Fruit fly (Drosophila melanogaster) whole organism, embryonic: ENCODE measurements around the gene KFase.
A peak's percentile ranks its signal among the peaks of the same experiment; 100 is the strongest.

Source experiments
- Atf3 ChIP-seq: fragments of 200-800 bp; sonication (Bioruptor generic); optimal IDR thresholded peaks from 3 replicates; lab custom pipeline; 2016; ENCODE audit warnings: missing biosample characterization, missing genetic modification characterization
- BtbVII ChIP-seq: fragments of 200-800 bp; sonication (Bioruptor generic); optimal IDR thresholded peaks from 3 replicates; lab custom pipeline; 2017; ENCODE audit warnings: missing biosample characterization, mild to moderate bottlenecking, missing genetic modification characterization
- CG10959 ChIP-seq: fragments of 200-800 bp; sonication (Bioruptor generic); IDR thresholded peaks from 2 replicates; pipeline ENCODE4 v1.3.6; 2022; ENCODE audit warnings: missing biosample characterization, missing genetic modification characterization
- CG11504 ChIP-seq: fragments of 200-800 bp; sonication (Bioruptor generic); optimal IDR thresholded peaks from 3 replicates; lab custom pipeline; 2019; ENCODE audit warnings: missing biosample characterization, mild to moderate bottlenecking, missing genetic modification characterization, moderate library complexity
- CG11696 ChIP-seq: fragments of 200-800 bp; sonication (Bioruptor generic); IDR thresholded peaks from 2 replicates; pipeline ENCODE4 v1.3.6; 2022; ENCODE audit warnings: missing biosample characterization, missing genetic modification characterization
- CG14710 ChIP-seq: fragments of 200-800 bp; sonication (Bioruptor generic); optimal IDR thresholded peaks from 3 replicates; lab custom pipeline; 2019; ENCODE audit warnings: missing biosample characterization, mild to moderate bottlenecking, missing genetic modification characterization, moderate library complexity
- CG15073 ChIP-seq: fragments of 200-800 bp; sonication (Bioruptor generic); optimal IDR thresholded peaks from 2 replicates; lab custom pipeline; 2016; ENCODE audit warnings: missing biosample characterization, missing genetic modification characterization
- CG3407 ChIP-seq: fragments of 200-800 bp; sonication (Bioruptor generic); optimal IDR thresholded peaks from 2 replicates; lab custom pipeline; 2018; ENCODE audit warnings: missing biosample characterization, mild to moderate bottlenecking, missing genetic modification characterization
- CG4707 ChIP-seq: fragments of 200-800 bp; sonication (Bioruptor generic); optimal IDR thresholded peaks from 2 replicates; lab custom pipeline; 2018; ENCODE audit warnings: missing biosample characterization, mild to moderate bottlenecking, missing genetic modification characterization, moderate library complexity
- CG4730 ChIP-seq: fragments of 200-800 bp; sonication (Bioruptor generic); IDR thresholded peaks from 2 replicates; pipeline ENCODE4 v1.3.6; 2022; ENCODE audit warnings: missing biosample characterization, missing genetic modification characterization
- CG5180 ChIP-seq: fragments of 200-800 bp; sonication (Bioruptor generic); optimal IDR thresholded peaks from 3 replicates; lab custom pipeline; 2017; ENCODE audit warnings: missing biosample characterization, missing genetic modification characterization, mild to moderate bottlenecking, moderate library complexity, missing genetic modification reagents
- CG5953 ChIP-seq: fragments of 200-800 bp; sonication (Bioruptor generic); IDR thresholded peaks from 2 replicates; pipeline ENCODE4 v1.3.6; 2022; ENCODE audit warnings: missing biosample characterization, missing genetic modification characterization
- CG7271 ChIP-seq: fragments of 200-800 bp; sonication (Bioruptor generic); optimal IDR thresholded peaks from 2 replicates; lab custom pipeline; 2018; ENCODE audit warnings: missing biosample characterization, mild to moderate bottlenecking, missing genetic modification characterization, moderate library complexity
- CTCF ChIP-seq: fragments of 200-800 bp; sonication (Bioruptor generic); optimal IDR thresholded peaks from 2 replicates; lab custom pipeline; 2017; ENCODE audit warnings: missing biosample characterization, mild to moderate bottlenecking, missing genetic modification characterization, moderate library complexity
- Dbx ChIP-seq: fragments of 200-800 bp; sonication (Bioruptor generic); IDR thresholded peaks from 3 replicates; pipeline ENCODE4 v1.3.6; 2022; ENCODE audit warnings: missing biosample characterization, missing genetic modification characterization
- Dref ChIP-seq: fragments of 200-800 bp; sonication (Bioruptor generic); IDR thresholded peaks from 2 replicates; pipeline ENCODE4 v1.3.6; 2022; ENCODE audit warnings: missing biosample characterization, missing genetic modification characterization
- ERR ChIP-seq: fragments of 200-800 bp; sonication (Bioruptor generic); optimal IDR thresholded peaks from 2 replicates; lab custom pipeline; 2016; ENCODE audit warnings: missing biosample characterization, missing genetic modification characterization
- H2.0 ChIP-seq: fragments of 200-800 bp; sonication (Bioruptor generic); IDR thresholded peaks from 2 replicates; pipeline ENCODE4 v1.3.6; 2022; ENCODE audit warnings: missing biosample characterization, missing genetic modification characterization
- Hey ChIP-seq: fragments of 200-800 bp; sonication (Bioruptor generic); optimal IDR thresholded peaks from 3 replicates; lab custom pipeline; 2018; ENCODE audit warnings: missing biosample characterization, mild to moderate bottlenecking, missing genetic modification characterization
- Hr51 ChIP-seq, 2 experiments: fragments of 200-800 bp; sonication (Bioruptor generic); optimal IDR thresholded peaks; 2 replicates in 1 of 2; 3 replicates in 1 of 2; lab custom pipeline; 2016 to 2018; ENCODE audit warnings: missing biosample characterization in 2 of 2, missing genetic modification characterization in 2 of 2, mild to moderate bottlenecking in 1 of 2, moderate library complexity in 1 of 2
- Med ChIP-seq: fragments of 200-800 bp; sonication (Bioruptor generic); peaks from one replicate; lab custom pipeline; 2016; ENCODE audit warnings: missing biosample characterization, missing genetic modification characterization, mild to moderate bottlenecking, inconsistent platforms, moderate library complexity
- Six4 ChIP-seq: fragments of 200-800 bp; sonication (Bioruptor generic); optimal IDR thresholded peaks from 2 replicates; lab custom pipeline; 2016; ENCODE audit warnings: missing biosample characterization, missing genetic modification characterization
- Spps ChIP-seq: fragments of 200-800 bp; sonication (Bioruptor generic); optimal IDR thresholded peaks from 2 replicates; lab custom pipeline; 2018; ENCODE audit warnings: missing biosample characterization, mild to moderate bottlenecking, missing genetic modification characterization
- YL-1 ChIP-seq: fragments of 200-800 bp; sonication (Bioruptor generic); optimal IDR thresholded peaks from 3 replicates; lab custom pipeline; 2017; ENCODE audit warnings: missing biosample characterization, mild to moderate bottlenecking, missing genetic modification characterization
- ac ChIP-seq: fragments of 200-800 bp; sonication (Bioruptor generic); optimal IDR thresholded peaks from 3 replicates; lab custom pipeline; 2017; ENCODE audit warnings: missing biosample characterization, mild to moderate bottlenecking, missing genetic modification characterization
- ash1 ChIP-seq: fragments of 200-800 bp; sonication (Bioruptor generic); optimal IDR thresholded peaks from 2 replicates; lab custom pipeline; 2018; ENCODE audit warnings: missing biosample characterization, mild to moderate bottlenecking, missing genetic modification characterization
- ato ChIP-seq: fragments of 200-800 bp; sonication (Bioruptor generic); IDR thresholded peaks from 2 replicates; pipeline ENCODE4 v1.3.6; 2022; ENCODE audit warnings: missing biosample characterization, missing genetic modification characterization; ENCODE audit not compliant: partially characterized antibody
- bowl ChIP-seq: fragments of 200-800 bp; sonication (Bioruptor generic); IDR thresholded peaks from 2 replicates; pipeline ENCODE4 v1.3.6; 2022; ENCODE audit warnings: missing biosample characterization, missing genetic modification characterization
- bsh ChIP-seq, 2 experiments: fragments of 200-800 bp; sonication (Bioruptor generic); optimal IDR thresholded peaks; 2 replicates each; lab custom pipeline; 2017 to 2018; ENCODE audit warnings: mild to moderate bottlenecking in 2 of 2, missing biosample characterization in 2 of 2, missing genetic modification characterization in 2 of 2, moderate library complexity in 1 of 2
- eve ChIP-seq, 2 experiments: fragments of >200 bp; optimal IDR thresholded peaks; 2 replicates each; lab custom pipeline; 2017; ENCODE audit warnings: missing biosample characterization in 2 of 2, missing genetic modification characterization in 2 of 2
- exex ChIP-seq: fragments of 200-800 bp; sonication (Bioruptor generic); optimal IDR thresholded peaks from 4 replicates; lab custom pipeline; 2018; ENCODE audit warnings: missing biosample characterization, mild to moderate bottlenecking, missing genetic modification characterization, moderate library complexity
- gt ChIP-seq: fragments of 200-800 bp; sonication (Bioruptor generic); IDR thresholded peaks from 2 replicates; pipeline ENCODE4 v1.3.6; 2022; ENCODE audit warnings: missing biosample characterization, missing genetic modification characterization
- lmd ChIP-seq: fragments of 200-800 bp; sonication (Bioruptor generic); IDR thresholded peaks from 2 replicates; pipeline ENCODE4 v1.3.6; 2022; ENCODE audit warnings: missing biosample characterization, missing genetic modification characterization
- maf-S ChIP-seq: fragments of 200-800 bp; sonication (Bioruptor generic); optimal IDR thresholded peaks from 2 replicates; lab custom pipeline; 2016; ENCODE audit warnings: missing biosample characterization, missing genetic modification characterization
- org-1 ChIP-seq: fragments of 200-800 bp; sonication (Bioruptor generic); optimal IDR thresholded peaks from 2 replicates; lab custom pipeline; 2017; ENCODE audit warnings: missing biosample characterization, missing genetic modification characterization
- prd ChIP-seq, 3 experiments: fragments of >200 bp in 2 of 3; fragments of 200-800 bp in 1 of 3; sonication (Bioruptor generic) in 1 of 3; optimal IDR thresholded peaks in 2 of 3; IDR thresholded peaks in 1 of 3; 2 replicates in 2 of 3; 3 replicates in 1 of 3; pipeline versions ENCODE4 v1.3.6 to Lab custom; 2017 to 2022; ENCODE audit warnings: missing biosample characterization in 1 of 3, missing genetic modification characterization in 1 of 3
- pum ChIP-seq: fragments of 200-800 bp; sonication (Bioruptor generic); optimal IDR thresholded peaks from 2 replicates; lab custom pipeline; 2016; ENCODE audit warnings: missing biosample characterization, missing genetic modification characterization
- ro ChIP-seq: fragments of 200-800 bp; sonication (Bioruptor generic); IDR thresholded peaks from 2 replicates; pipeline ENCODE4 v1.3.6; 2022; ENCODE audit warnings: missing biosample characterization, missing genetic modification characterization
- row ChIP-seq: fragments of 200-800 bp; sonication (Bioruptor generic); IDR thresholded peaks from 3 replicates; pipeline ENCODE4 v1.3.6; 2022; ENCODE audit warnings: missing biosample characterization, missing genetic modification characterization
- sens ChIP-seq: fragments of 200-800 bp; sonication (Bioruptor generic); peaks from one replicate; lab custom pipeline; 2016; ENCODE audit warnings: missing biosample characterization, missing genetic modification characterization
- tgo ChIP-seq: fragments of 200-800 bp; sonication (Bioruptor generic); IDR thresholded peaks from 3 replicates; pipeline ENCODE4 v1.3.6; 2022; ENCODE audit warnings: missing biosample characterization, missing genetic modification characterization
- tup ChIP-seq: fragments of 200-800 bp; sonication (Bioruptor generic); optimal IDR thresholded peaks from 2 replicates; lab custom pipeline; 2016; ENCODE audit warnings: missing biosample characterization, mild to moderate bottlenecking, missing genetic modification characterization, moderate library complexity
- wor ChIP-seq: fragments of 200-800 bp; sonication (Bioruptor generic); IDR thresholded peaks from 2 replicates; pipeline ENCODE4 v1.3.6; 2022; ENCODE audit warnings: missing biosample characterization, missing genetic modification characterization

Gene KFase

dm6 chr2L:6476753-6477152 lies 11.8 kb downstream of the KFase start, which contains the start of gene CG9536 (continued):
- TF ChIP-seq ato (GFP tag; lab: Robert Waterston, UW) (peak; percentile 69; the same call in 1 of the 2 replicates), Hey (no peak), org-1 (GFP tag; lab: Kevin White, UChicago) (no peak), gt (GFP tag; lab: Robert Waterston, UW) (no peak)

dm6 chr2L:6474878-6475582 lies 13.5 kb downstream of the KFase start:
- TF ChIP-seq H2.0 (GFP tag; lab: Robert Waterston, UW) = no peak
- TF ChIP-seq wor (GFP tag; lab: Robert Waterston, UW) = no peak
- no peak for TF ChIP-seq CG4707 (GFP tag; lab: Kevin White, UChicago)
- TF ChIP-seq lmd (GFP tag; lab: Robert Waterston, UW) = no peak
- no peak for TF ChIP-seq maf-S (GFP tag; lab: Kevin White, UChicago)
- no peak for TF ChIP-seq eve (GFP tag; optimal IDR thresholded peaks at IDR 0.05; lab: Kevin White, UChicago)
- no peak for TF ChIP-seq CG4730 (GFP tag; lab: Robert Waterston, UW)
- TF ChIP-seq exex (tag; lab: Kevin White, UChicago) = peak; percentile 74
- peak; percentile 66 for TF ChIP-seq CG15073
- TF ChIP-seq Atf3 (GFP tag; lab: Kevin White, UChicago) = no peak
- TF ChIP-seq CG14710 (tag; lab: Kevin White, UChicago) = no peak
- TF ChIP-seq CG5180 (GFP tag; lab: Kevin White, UChicago) = no peak
- TF ChIP-seq Med = peak; percentile 21
- no peak for TF ChIP-seq Hr51 (GFP tag; optimal IDR thresholded peaks at IDR 0.05; lab: Kevin White, UChicago)
- TF ChIP-seq CG11504 (tag; lab: Kevin White, UChicago) = no peak
- no peak for TF ChIP-seq YL-1 (GFP tag; lab: Kevin White, UChicago)
- no peak for TF ChIP-seq CG10959 (GFP tag; lab: Robert Waterston, UW)
- TF ChIP-seq Dref (GFP tag; lab: Robert Waterston, UW) = peak; percentile 25; the same call in 1 of the 2 replicates
- TF ChIP-seq Spps (tag; lab: Kevin White, UChicago) = no peak
- no peak for TF ChIP-seq CG5953 (GFP tag; lab: Robert Waterston, UW)
- TF ChIP-seq BtbVII (GFP tag; lab: Kevin White, UChicago) = no peak
- no peak for TF ChIP-seq tgo
- TF ChIP-seq Dbx (GFP tag; lab: Robert Waterston, UW) = 0 out of 3 replicates have a peak, but pooled peaks have one; percentile 53

DNA sequence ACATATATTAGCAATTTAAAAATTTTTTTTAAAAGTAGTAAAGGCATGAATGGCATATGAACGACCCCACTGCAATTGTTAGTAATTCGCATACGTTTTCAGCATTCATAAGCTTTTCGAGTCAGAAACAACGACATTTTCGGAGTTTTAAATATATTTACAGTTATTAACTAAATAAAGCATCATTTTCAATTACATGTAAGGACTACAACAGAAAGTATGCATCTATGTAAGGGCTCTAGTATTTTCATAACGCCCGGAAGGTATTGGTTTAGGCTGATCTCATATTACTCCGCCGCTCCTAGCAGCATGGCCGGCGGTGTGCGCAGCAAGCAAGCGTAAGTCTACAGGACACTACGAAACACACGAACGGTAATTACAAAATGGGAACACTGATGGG lies 14.3 kb downstream of the KFase start:
- no peak for TF ChIP-seq CTCF (GFP tag; lab: Kevin White, UChicago)
- TF ChIP-seq Six4 = no peak
- no peak for TF ChIP-seq row
- no peak for TF ChIP-seq ac (GFP tag; lab: Kevin White, UChicago)
- no peak for TF ChIP-seq ERR
- no peak for TF ChIP-seq CG7271 (tag; lab: Kevin White, UChicago)
- no peak for TF ChIP-seq pum (GFP tag; lab: Kevin White, UChicago)
- no peak for TF ChIP-seq bsh (GFP tag; optimal IDR thresholded peaks at IDR 0.05; lab: Kevin White, UChicago)
- no peak for TF ChIP-seq ro
- no peak for TF ChIP-seq CG3407 (GFP tag; lab: Kevin White, UChicago)
- TF ChIP-seq tup (GFP tag; lab: Kevin White, UChicago) = no peak
- no peak for TF ChIP-seq bowl (GFP tag; lab: Robert Waterston, UW)
- TF ChIP-seq CG11696 = peak; percentile 87
- TF ChIP-seq sens (GFP tag; lab: Kevin White, UChicago) = peak; percentile 83
- no peak for TF ChIP-seq ash1 (GFP tag; lab: Kevin White, UChicago)
- no peak for TF ChIP-seq prd (optimal IDR thresholded peaks at IDR 0.05; lab: Kevin White, UChicago)
- 0 out of 3 replicates have a peak, but pooled peaks have one; percentile 8 for TF ChIP-seq prd (GFP tag; IDR thresholded peaks at IDR 0.05; lab: Robert Waterston, UW)
- peak; percentile 35 for TF ChIP-seq Med
